Fruit fly (Drosophila melanogaster) whole organism, pupa: ENCODE results near the gene ppan.
A peak's percentile ranks its signal among the peaks of the same experiment; 100 is the strongest.

Experiments used
- CG10348 ChIP-seq: fragments of 200-800 bp; sonication (Bioruptor generic); IDR thresholded peaks from 2 replicates; pipeline ENCODE4 v1.3.6; 2022; ENCODE audit warnings: missing biosample characterization, missing genetic modification characterization
- CG12605 ChIP-seq: fragments of 200-800 bp; sonication (Bioruptor generic); IDR thresholded peaks from 2 replicates; pipeline ENCODE4 v1.3.6; 2022; ENCODE audit warnings: missing biosample characterization, missing genetic modification characterization
- CG13204 ChIP-seq: fragments of 200-800 bp; sonication (Bioruptor generic); optimal IDR thresholded peaks from 2 replicates; lab custom pipeline; 2018; ENCODE audit warnings: missing biosample characterization, mild to moderate bottlenecking, missing genetic modification characterization, moderate library complexity
- CG14655 ChIP-seq: fragments of 200-800 bp; sonication (Bioruptor generic); optimal IDR thresholded peaks from 3 replicates; lab custom pipeline; 2017; ENCODE audit warnings: mild to moderate bottlenecking, missing biosample characterization, missing genetic modification reagents, missing genetic modification characterization
- CG15710 ChIP-seq: fragments of 200-800 bp; sonication (Bioruptor generic); optimal IDR thresholded peaks from 2 replicates; lab custom pipeline; 2018; ENCODE audit warnings: missing biosample characterization, mild to moderate bottlenecking, missing genetic modification characterization, moderate library complexity
- CG17806 ChIP-seq: fragments of 200-800 bp; sonication (Bioruptor generic); optimal IDR thresholded peaks from 2 replicates; lab custom pipeline; 2018; ENCODE audit warnings: missing biosample characterization, mild to moderate bottlenecking, missing genetic modification characterization, moderate library complexity
- CG32121 ChIP-seq: fragments of 200-800 bp; sonication (Bioruptor generic); IDR thresholded peaks from 2 replicates; pipeline ENCODE4 v1.3.6; 2022; ENCODE audit warnings: missing biosample characterization, missing genetic modification characterization
- CG34367 ChIP-seq: fragments of 200-800 bp; sonication (Bioruptor generic); optimal IDR thresholded peaks from 2 replicates; lab custom pipeline; 2018; ENCODE audit warnings: missing biosample characterization, mild to moderate bottlenecking, missing genetic modification characterization
- CG4496 ChIP-seq: fragments of 200-800 bp; sonication (Bioruptor generic); IDR thresholded peaks from 3 replicates; pipeline ENCODE4 v1.3.6; 2022; ENCODE audit warnings: missing biosample characterization, missing genetic modification characterization
- CG8159 ChIP-seq: fragments of 200-800 bp; sonication (Bioruptor generic); optimal IDR thresholded peaks from 3 replicates; lab custom pipeline; 2018; ENCODE audit warnings: missing biosample characterization, mild to moderate bottlenecking, missing genetic modification characterization, moderate library complexity
- CG8301 ChIP-seq: fragments of 200-800 bp; sonication (Bioruptor generic); optimal IDR thresholded peaks from 2 replicates; lab custom pipeline; 2018; ENCODE audit warnings: missing biosample characterization, mild to moderate bottlenecking, missing genetic modification characterization
- CG9948 ChIP-seq: fragments of 200-800 bp; sonication (Bioruptor generic); optimal IDR thresholded peaks from 2 replicates; lab custom pipeline; 2018; ENCODE audit warnings: missing biosample characterization, mild to moderate bottlenecking, missing genetic modification characterization, moderate library complexity
- D1 ChIP-seq: fragments of 200-800 bp; sonication (Bioruptor generic); optimal IDR thresholded peaks from 2 replicates; lab custom pipeline; 2018; ENCODE audit warnings: missing biosample characterization, mild to moderate bottlenecking, missing genetic modification characterization, moderate library complexity
- EcR ChIP-seq: fragments of 200-800 bp; sonication (Bioruptor generic); optimal IDR thresholded peaks from 3 replicates; lab custom pipeline; 2019; ENCODE audit warnings: missing biosample characterization, missing genetic modification characterization, mild to moderate bottlenecking, moderate library complexity, missing genetic modification reagents
- Ets98B ChIP-seq: fragments of 200-800 bp; sonication (Bioruptor generic); IDR thresholded peaks from 2 replicates; pipeline ENCODE4 v1.3.6; 2022; ENCODE audit warnings: missing biosample characterization, missing genetic modification characterization
- Pif1A ChIP-seq: fragments of 200-800 bp; sonication (Bioruptor generic); optimal IDR thresholded peaks from 3 replicates; lab custom pipeline; 2016; ENCODE audit warnings: missing biosample characterization, missing genetic modification characterization
- Pif1B ChIP-seq: fragments of 200-800 bp; sonication (Bioruptor generic); optimal IDR thresholded peaks from 3 replicates; lab custom pipeline; 2016; ENCODE audit warnings: missing biosample characterization, missing genetic modification characterization
- Snoo ChIP-seq: fragments of 200-800 bp; sonication (Bioruptor generic); optimal IDR thresholded peaks from 3 replicates; lab custom pipeline; 2017; ENCODE audit warnings: missing biosample characterization, mild to moderate bottlenecking, missing genetic modification characterization, inconsistent platforms
- fd96Ca ChIP-seq: fragments of 200-800 bp; sonication (Bioruptor generic); IDR thresholded peaks from 3 replicates; pipeline ENCODE4 v1.3.6; 2022; ENCODE audit warnings: missing biosample characterization, missing genetic modification characterization
- gl ChIP-seq: fragments of 200-800 bp; sonication (Bioruptor generic); optimal IDR thresholded peaks from 2 replicates; lab custom pipeline; 2018; ENCODE audit warnings: missing biosample characterization, mild to moderate bottlenecking, missing genetic modification characterization
- rn ChIP-seq: fragments of 200-800 bp; sonication (Bioruptor generic); IDR thresholded peaks from 2 replicates; pipeline ENCODE4 v1.3.6; 2022; ENCODE audit warnings: missing biosample characterization, missing genetic modification characterization

Gene ppan

dm6 chr3R:21126673-21127284 is 10.7 kb downstream of the ppan start:
- TF ChIP-seq EcR (peak; percentile 66), CG15710 (tag; lab: Kevin White, UChicago) (no peak)

dm6 chr3R:21127352-21127985 is 11.4 kb downstream of the ppan start, which contains the start of the genes slmb and CG5793:
TSS of gene slmb (minus strand) at chr3R:21127485.
TSS of gene CG5793 (plus strand) at chr3R:21127573.
- no peak for TF ChIP-seq Pif1B (GFP tag; lab: Kevin White, UChicago)
- TF ChIP-seq CG34367 (tag; lab: Kevin White, UChicago) = no peak
- peak; percentile 34; the same call in 1 of the 2 replicates for TF ChIP-seq Ets98B
- peak; percentile 12; the same call in 1 of the 3 replicates for TF ChIP-seq fd96Ca (GFP tag; lab: Robert Waterston, UW)
- TF ChIP-seq CG14655 (GFP tag; lab: Kevin White, UChicago) = no peak
- TF ChIP-seq CG17806 (tag; lab: Kevin White, UChicago) = no peak
- peak; percentile 53 for TF ChIP-seq Snoo (tag; lab: Kevin White, UChicago)
- no peak for TF ChIP-seq CG10348 (GFP tag; lab: Robert Waterston, UW)
- no peak for TF ChIP-seq rn (GFP tag; lab: Robert Waterston, UW)
- no peak for TF ChIP-seq CG12605 (GFP tag; lab: Robert Waterston, UW)
- TF ChIP-seq CG4496 (GFP tag; lab: Robert Waterston, UW) = peak; percentile 77; the same call in 2 of the 3 replicates
- no peak for TF ChIP-seq CG9948 (tag; lab: Kevin White, UChicago)
- TF ChIP-seq CG8301 (tag; lab: Kevin White, UChicago) = no peak
- TF ChIP-seq gl (tag; lab: Kevin White, UChicago) = no peak
- TF ChIP-seq CG32121 (GFP tag; lab: Robert Waterston, UW) = peak; percentile 27; the same call in 1 of the 2 replicates
- no peak for TF ChIP-seq Pif1A
- TF ChIP-seq CG15710 (tag; lab: Kevin White, UChicago) = peak; percentile 13
- TF ChIP-seq CG8159 (tag; lab: Kevin White, UChicago) = no peak
- TF ChIP-seq EcR = no peak
- no peak for TF ChIP-seq D1 (tag; lab: Kevin White, UChicago)
- no peak for TF ChIP-seq CG13204 (GFP tag; lab: Kevin White, UChicago)

dm6 chr3R:21129617-21130016 is 13.6 kb downstream of the ppan start, which contains the start of gene Obp93a:
TSS of gene Obp93a (minus strand) at chr3R:21129717.
- TF ChIP-seq Ets98B (no peak), CG34367 (tag; lab: Kevin White, UChicago) (no peak), CG13204 (GFP tag; lab: Kevin White, UChicago) (no peak), fd96Ca (GFP tag; lab: Robert Waterston, UW) (no peak)

- TF ChIP-seq rn (GFP tag; lab: Robert Waterston, UW) (no peak), CG32121 (GFP tag; lab: Robert Waterston, UW) (no peak), CG8301 (tag; lab: Kevin White, UChicago) (no peak)
Measured at dm6 chr3R:21130050-21130449, 14.0 kb downstream of the ppan start, which contains the start of gene Ice2. TSS of gene Ice2 (plus strand) at chr3R:21130216.

DNA sequence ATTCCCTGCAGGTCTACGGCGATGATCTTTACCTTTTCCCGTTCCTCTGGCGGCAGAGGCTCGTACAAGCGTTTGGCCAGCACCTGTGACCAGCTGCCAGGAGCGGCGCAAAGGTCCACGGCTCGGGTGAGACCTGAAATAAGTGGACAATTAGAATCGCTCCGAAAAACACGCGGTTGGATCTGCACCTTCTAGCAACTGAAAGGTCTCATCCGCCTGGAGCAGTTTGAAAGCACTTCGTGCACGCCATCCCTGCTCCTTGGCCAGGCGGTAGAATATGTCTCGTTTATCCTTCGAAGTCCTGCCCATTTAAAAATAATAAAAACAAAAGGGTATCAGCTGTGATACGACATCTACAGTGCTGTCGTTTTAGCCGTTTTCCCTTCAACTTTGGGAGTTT is 17.5 kb downstream of the ppan start, which contains the start of gene Trm7-34:
Trm7-34 (minus strand) TSS at position 365 of the 400 bp plus-strand sequence.
- TF ChIP-seq CG8159 (tag; lab: Kevin White, UChicago) = no peak
- no peak for TF ChIP-seq D1 (tag; lab: Kevin White, UChicago)
- no peak for TF ChIP-seq CG12605 (GFP tag; lab: Robert Waterston, UW)
- no peak for TF ChIP-seq CG15710 (tag; lab: Kevin White, UChicago)
- no peak for TF ChIP-seq gl (tag; lab: Kevin White, UChicago)
- no peak for TF ChIP-seq CG4496 (GFP tag; lab: Robert Waterston, UW)

DNA sequence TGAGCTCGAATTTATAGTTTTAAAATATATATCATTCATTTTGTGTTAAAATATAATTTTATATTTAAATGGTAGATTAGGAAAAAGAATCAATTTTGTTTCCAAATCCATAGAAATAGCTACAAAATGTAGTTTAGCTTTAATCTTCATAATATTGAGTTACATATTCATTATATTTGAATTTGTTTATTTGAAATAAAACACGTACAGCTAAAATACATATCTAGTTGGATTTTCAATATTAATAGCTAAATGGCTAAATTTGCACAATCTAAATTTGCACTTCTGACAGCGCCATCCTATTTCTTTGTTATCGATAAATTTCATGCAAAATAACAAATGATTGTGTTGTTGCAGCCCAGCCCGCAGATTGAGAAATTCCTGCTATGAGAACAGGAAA is 17.9 kb downstream of the ppan start, which contains the start of gene Usp8:
Usp8 (plus strand) TSS at position 312 of the 400 bp plus-strand sequence.
- peak; percentile 37 for TF ChIP-seq CG15710 (tag; lab: Kevin White, UChicago)
- no peak for TF ChIP-seq CG32121 (GFP tag; lab: Robert Waterston, UW)
- TF ChIP-seq CG9948 (tag; lab: Kevin White, UChicago) = peak; percentile 30

dm6 chr3R:21138220-21138754 is 22.2 kb downstream of the ppan start, which contains the start of gene meigo:
TSS of gene meigo (plus strand) at chr3R:21138270.
- TF ChIP-seq CG9948 (tag; lab: Kevin White, UChicago) = peak; percentile 39
- no peak for TF ChIP-seq CG13204 (GFP tag; lab: Kevin White, UChicago)
- no peak for TF ChIP-seq CG10348 (GFP tag; lab: Robert Waterston, UW)
- TF ChIP-seq CG8159 (tag; lab: Kevin White, UChicago) = no peak
- no peak for TF ChIP-seq CG32121 (GFP tag; lab: Robert Waterston, UW)
- TF ChIP-seq CG15710 (tag; lab: Kevin White, UChicago) = peak; percentile 63
- peak; percentile 2 for TF ChIP-seq Snoo (tag; lab: Kevin White, UChicago)
- peak; percentile 54 for TF ChIP-seq CG17806 (tag; lab: Kevin White, UChicago)
- no peak for TF ChIP-seq CG8301 (tag; lab: Kevin White, UChicago)
- no peak for TF ChIP-seq CG34367 (tag; lab: Kevin White, UChicago)
- TF ChIP-seq CG4496 (GFP tag; lab: Robert Waterston, UW) = peak; percentile 57; the same call in 1 of the 3 replicates
- no peak for TF ChIP-seq EcR
